Worm (Caenorhabditis elegans) whole organism, young adult: ENCODE measurements around the gene sbsp-1.

Experiments used
- B0019.2 ChIP-seq: fragments of 200-800 bp; sonication (Bioruptor generic); conservative IDR thresholded peaks from 2 replicates; pipeline ENCODE4 v1.3.6; 2022; ENCODE audit warnings: missing genetic modification reagents, missing genetic modification characterization, missing compliant biosample characterization
- B0035.1 ChIP-seq: sonication (generic microtip); optimal IDR thresholded peaks from 2 replicates; lab custom pipeline; 2016; ENCODE audit warnings: missing genetic modification characterization, mild to moderate bottlenecking, missing compliant biosample characterization, missing genotype, missing genetic modification reagents
- B0261.1 ChIP-seq: sonication (generic microtip); optimal IDR thresholded peaks from 2 replicates; lab custom pipeline; 2016; ENCODE audit warnings: mild to moderate bottlenecking, missing genetic modification characterization, moderate library complexity, missing compliant biosample characterization
- B0336.3 ChIP-seq: fragments of 200-800 bp; sonication (Bioruptor generic); IDR thresholded peaks from 2 replicates; pipeline ENCODE4 v1.3.6; 2022; ENCODE audit warnings: missing genetic modification characterization, missing compliant biosample characterization
- C17E4.6 ChIP-seq: fragments of 200-800 bp; sonication (Bioruptor generic); IDR thresholded peaks from 2 replicates; pipeline ENCODE4 v1.3.6; 2022; ENCODE audit warnings: missing genetic modification reagents, missing genetic modification characterization, missing compliant biosample characterization
- F10E7.11 ChIP-seq: sonication (generic microtip); optimal IDR thresholded peaks from 2 replicates; lab custom pipeline; 2017; ENCODE audit warnings: mild to moderate bottlenecking, missing genetic modification characterization, moderate library complexity, missing compliant biosample characterization
- F22D6.2 ChIP-seq: sonication (generic microtip); optimal IDR thresholded peaks from 2 replicates; lab custom pipeline; 2016; ENCODE audit warnings: mild to moderate bottlenecking, missing genetic modification characterization, missing compliant biosample characterization
- F33H1.4 ChIP-seq: fragments of 200-800 bp; sonication (Bioruptor generic); IDR thresholded peaks from 2 replicates; pipeline ENCODE4 v1.3.6; 2022; ENCODE audit warnings: missing genetic modification reagents, missing genetic modification characterization, missing compliant biosample characterization
- F37B4.10 ChIP-seq: fragments of 200-800 bp; sonication (Bioruptor generic); IDR thresholded peaks from 2 replicates; pipeline ENCODE4 v1.3.6; 2022; ENCODE audit warnings: missing genetic modification characterization, missing compliant biosample characterization
- F49E8.2 ChIP-seq: sonication (generic microtip); optimal IDR thresholded peaks from 3 replicates; lab custom pipeline; 2017; ENCODE audit warnings: missing genetic modification characterization, mild to moderate bottlenecking, missing compliant biosample characterization, antibody characterized with exemption, moderate library complexity; ENCODE audit not compliant: insufficient read depth
- F52B5.7 ChIP-seq: sonication (generic microtip); optimal IDR thresholded peaks from 2 replicates; lab custom pipeline; 2016; ENCODE audit warnings: mild to moderate bottlenecking, missing genetic modification characterization, missing compliant biosample characterization
- K12H6.12 ChIP-seq: fragments of 200-800 bp; sonication (Bioruptor generic); optimal IDR thresholded peaks from 2 replicates; lab custom pipeline; 2018; ENCODE audit warnings: mild to moderate bottlenecking, missing genetic modification characterization, missing compliant biosample characterization
- T07F8.4 ChIP-seq: sonication (generic microtip); optimal IDR thresholded peaks from 2 replicates; lab custom pipeline; 2016; ENCODE audit warnings: mild to moderate bottlenecking, missing genetic modification characterization, moderate library complexity, missing compliant biosample characterization
- Y79H2A.3 ChIP-seq: fragments of 200-800 bp; sonication (Bioruptor generic); conservative IDR thresholded peaks from 2 replicates; pipeline ENCODE4 v1.3.6; 2022; ENCODE audit warnings: missing genetic modification reagents, missing genetic modification characterization, missing compliant biosample characterization
- akir-1 ChIP-seq: fragments of 200-800 bp; sonication (Bioruptor generic); optimal IDR thresholded peaks from 2 replicates; lab custom pipeline; 2018; ENCODE audit warnings: mild to moderate bottlenecking, missing genetic modification characterization, moderate library complexity, missing compliant biosample characterization
- ama-1 ChIP-seq, 3 experiments: fragments of 150-350 bp in 1 of 3; sonication (generic microtip) in 2 of 3; optimal IDR thresholded peaks; 2 replicates each; lab custom pipeline; 2014 to 2018; ENCODE audit warnings: missing biosample characterization in 2 of 3, missing genetic modification characterization in 2 of 3, missing genetic modification reagents in 2 of 3
- atf-7 ChIP-seq: sonication (generic microtip); optimal IDR thresholded peaks from 2 replicates; lab custom pipeline; 2017; ENCODE audit warnings: mild to moderate bottlenecking, missing genetic modification characterization, missing compliant biosample characterization
- athp-1 ChIP-seq: sonication (generic microtip); optimal IDR thresholded peaks from 2 replicates; lab custom pipeline; 2017; ENCODE audit warnings: mild to moderate bottlenecking, missing genetic modification characterization, missing compliant biosample characterization
- attf-6 ChIP-seq: fragments of 200-800 bp; sonication (Bioruptor generic); IDR thresholded peaks from 2 replicates; pipeline ENCODE4 v1.3.6; 2022; ENCODE audit warnings: missing genetic modification reagents, missing genetic modification characterization, missing compliant biosample characterization
- bed-1 ChIP-seq: fragments of 200-800 bp; sonication (Bioruptor generic); IDR thresholded peaks from 2 replicates; pipeline ENCODE4 v1.3.6; 2022; ENCODE audit warnings: missing genetic modification reagents, missing genetic modification characterization, missing compliant biosample characterization
- bed-2 ChIP-seq: fragments of 200-800 bp; sonication (Bioruptor generic); IDR thresholded peaks from 2 replicates; pipeline ENCODE4 v1.3.6; 2022; ENCODE audit warnings: missing genetic modification reagents, missing genetic modification characterization, missing compliant biosample characterization
- ceh-100 ChIP-seq: fragments of 200-800 bp; sonication (Bioruptor generic); IDR thresholded peaks from 2 replicates; pipeline ENCODE4 v1.3.6; 2022; ENCODE audit warnings: missing genetic modification reagents, missing genetic modification characterization, missing compliant biosample characterization
- ceh-40 ChIP-seq: fragments of 200-800 bp; sonication (Bioruptor generic); IDR thresholded peaks from 2 replicates; pipeline ENCODE4 v1.3.6; 2022; ENCODE audit warnings: missing genetic modification characterization, missing compliant biosample characterization
- ceh-58 ChIP-seq: fragments of 200-800 bp; sonication (Bioruptor generic); IDR thresholded peaks from 2 replicates; pipeline ENCODE4 v1.3.6; 2022; ENCODE audit warnings: missing genetic modification characterization, missing compliant biosample characterization
- chd-7 ChIP-seq: sonication (generic microtip); optimal IDR thresholded peaks from 2 replicates; lab custom pipeline; 2016; ENCODE audit warnings: mild to moderate bottlenecking, missing genetic modification characterization, moderate library complexity, missing compliant biosample characterization
- dox-1 ChIP-seq: fragments of 200-800 bp; sonication (Bioruptor generic); IDR thresholded peaks from 2 replicates; pipeline ENCODE4 v1.3.6; 2022; ENCODE audit warnings: missing genetic modification reagents, missing genetic modification characterization, missing compliant biosample characterization
- efl-1 ChIP-seq: fragments of 150-350 bp; optimal IDR thresholded peaks from 2 replicates; lab custom pipeline; 2014; ENCODE audit warnings: missing biosample characterization, missing genetic modification reagents, missing genetic modification characterization
- egrh-3 ChIP-seq: fragments of 200-800 bp; sonication (Bioruptor generic); IDR thresholded peaks from 2 replicates; pipeline ENCODE4 v1.3.6; 2022; ENCODE audit warnings: missing genetic modification reagents, missing genetic modification characterization, missing compliant biosample characterization
- gei-17 ChIP-seq: fragments of 200-800 bp; sonication (Bioruptor generic); optimal IDR thresholded peaks from 2 replicates; lab custom pipeline; 2018; ENCODE audit warnings: mild to moderate bottlenecking, missing genetic modification characterization, missing compliant biosample characterization
- hmg-20 ChIP-seq: fragments of 200-800 bp; sonication (Bioruptor generic); IDR thresholded peaks from 2 replicates; pipeline ENCODE4 v1.3.6; 2022; ENCODE audit warnings: missing genetic modification reagents, missing genetic modification characterization, missing compliant biosample characterization
- hrde-1 ChIP-seq: sonication (generic microtip); optimal IDR thresholded peaks from 2 replicates; lab custom pipeline; 2016; ENCODE audit warnings: missing genetic modification characterization, mild to moderate bottlenecking, missing compliant biosample characterization, moderate library complexity, missing genotype, missing genetic modification reagents, borderline replicate concordance
- hsf-1 ChIP-seq: fragments of 200-800 bp; sonication (Bioruptor generic); IDR thresholded peaks from 2 replicates; pipeline ENCODE4 v1.3.6; 2022; ENCODE audit warnings: missing genetic modification reagents, missing genetic modification characterization, missing compliant biosample characterization
- let-526 ChIP-seq: fragments of 200-800 bp; sonication (Bioruptor generic); IDR thresholded peaks from 2 replicates; pipeline ENCODE4 v1.3.6; 2022; ENCODE audit warnings: missing genetic modification reagents, missing genetic modification characterization, missing compliant biosample characterization
- lin-35 ChIP-seq, 3 experiments: fragments of 150-350 bp in 2 of 3; sonication (generic microtip) in 1 of 3; optimal IDR thresholded peaks; 2 replicates each; lab custom pipeline; 2014 to 2018; ENCODE audit warnings: missing biosample characterization in 3 of 3, missing genetic modification characterization in 3 of 3, missing genetic modification reagents in 3 of 3
- lsl-1 ChIP-seq: fragments of 200-800 bp; sonication (Bioruptor generic); optimal IDR thresholded peaks from 2 replicates; lab custom pipeline; 2018; ENCODE audit warnings: mild to moderate bottlenecking, missing genetic modification characterization, moderate library complexity, missing compliant biosample characterization
- madf-8 ChIP-seq: fragments of 200-800 bp; sonication (Bioruptor generic); conservative IDR thresholded peaks from 2 replicates; pipeline ENCODE4 v1.3.6; 2022; ENCODE audit warnings: missing genetic modification reagents, missing genetic modification characterization, missing compliant biosample characterization
- mcd-1 ChIP-seq: fragments of 200-800 bp; sonication (Bioruptor generic); IDR thresholded peaks from 2 replicates; pipeline ENCODE4 v1.3.6; 2022; ENCODE audit warnings: missing genetic modification reagents, missing genetic modification characterization, missing compliant biosample characterization
- nhr-179 ChIP-seq: sonication (generic microtip); optimal IDR thresholded peaks from 2 replicates; lab custom pipeline; 2016; ENCODE audit warnings: mild to moderate bottlenecking, missing genetic modification characterization, missing compliant biosample characterization
- pha-4 ChIP-seq: fragments of 150-350 bp; sonication (generic microtip); optimal IDR thresholded peaks from 2 replicates; lab custom pipeline; 2014; ENCODE audit warnings: missing biosample characterization, missing genetic modification reagents, missing genetic modification characterization
- repo-1 ChIP-seq: sonication (generic microtip); optimal IDR thresholded peaks from 2 replicates; lab custom pipeline; 2017; ENCODE audit warnings: mild to moderate bottlenecking, missing genetic modification characterization, missing compliant biosample characterization
- sea-2 ChIP-seq: fragments of 200-800 bp; sonication (Bioruptor generic); IDR thresholded peaks from 2 replicates; pipeline ENCODE4 v1.3.6; 2022; ENCODE audit warnings: missing genetic modification characterization, missing compliant biosample characterization
- somi-1 ChIP-seq: fragments of 200-800 bp; sonication (Bioruptor generic); optimal IDR thresholded peaks from 2 replicates; lab custom pipeline; 2018; ENCODE audit warnings: mild to moderate bottlenecking, missing genetic modification characterization, missing compliant biosample characterization
- sptf-2 ChIP-seq: fragments of 200-800 bp; sonication (Bioruptor generic); optimal IDR thresholded peaks from 2 replicates; lab custom pipeline; 2018; ENCODE audit warnings: mild to moderate bottlenecking, missing genetic modification characterization, missing compliant biosample characterization
- tbp1 ChIP-seq: fragments of 200-800 bp; sonication (Bioruptor generic); optimal IDR thresholded peaks from 2 replicates; lab custom pipeline; 2018; ENCODE audit warnings: mild to moderate bottlenecking, missing genetic modification characterization, missing compliant biosample characterization
- tbx-9 ChIP-seq: sonication (generic microtip); optimal IDR thresholded peaks from 2 replicates; lab custom pipeline; 2016; ENCODE audit warnings: borderline replicate concordance, missing genetic modification characterization, inconsistent platforms, missing compliant biosample characterization
- unc-130 ChIP-seq: sonication (generic microtip); optimal IDR thresholded peaks from 2 replicates; lab custom pipeline; 2016; ENCODE audit warnings: missing genetic modification reagents, missing genetic modification characterization, missing compliant biosample characterization
- xnd-1 ChIP-seq: sonication (generic microtip); optimal IDR thresholded peaks from 2 replicates; lab custom pipeline; 2016; ENCODE audit warnings: missing genotype, missing genetic modification reagents, missing genetic modification characterization, missing compliant biosample characterization
- zim-3 ChIP-seq: sonication (generic microtip); optimal IDR thresholded peaks from 2 replicates; lab custom pipeline; 2017; ENCODE audit warnings: mild to moderate bottlenecking, missing genetic modification characterization, moderate library complexity, missing compliant biosample characterization
- ztf-26 ChIP-seq: sonication (generic microtip); optimal IDR thresholded peaks from 2 replicates; lab custom pipeline; 2017; ENCODE audit warnings: missing genetic modification characterization, missing compliant biosample characterization
- ztf-28 ChIP-seq: fragments of 200-800 bp; sonication (Bioruptor generic); IDR thresholded peaks from 2 replicates; pipeline ENCODE4 v1.3.6; 2022; ENCODE audit warnings: missing genetic modification reagents, missing genetic modification characterization, missing compliant biosample characterization

sbsp-1 gene

DNA sequence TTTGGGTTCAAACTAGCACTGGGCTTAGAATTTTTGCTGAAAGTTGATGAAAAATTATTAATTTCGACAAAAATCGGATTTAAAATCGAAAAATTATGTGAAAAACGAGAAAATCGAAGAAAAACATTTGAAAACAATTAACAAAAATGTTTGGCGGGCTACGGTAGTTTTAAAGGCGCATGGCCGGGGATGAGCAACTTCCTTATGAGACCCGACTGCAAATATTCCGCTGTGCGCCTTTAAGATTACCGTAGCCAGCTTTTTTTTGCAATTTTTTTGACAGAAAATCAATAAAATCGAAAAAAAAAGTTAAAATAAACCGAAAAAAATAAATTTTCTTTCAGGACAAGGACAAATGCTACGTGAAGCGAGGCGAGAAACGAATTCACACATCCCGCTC, 44.8 kb downstream of the sbsp-1 start (continued):
- TF ChIP-seq nhr-179 (tag; lab: Kevin White, UChicago): no peak
- TF ChIP-seq egrh-3: no peak
- TF ChIP-seq ceh-100 (GFP tag; lab: Robert Waterston, UW): peak; percentile 77
- TF ChIP-seq B0019.2 (GFP tag; lab: Robert Waterston, UW): peak; percentile 37; the same call in 1 of the 2 replicates
- no peak for TF ChIP-seq somi-1 (GFP tag; lab: Kevin White, UChicago)
- TF ChIP-seq ceh-58 (GFP tag; lab: Robert Waterston, UW): no peak
- TF ChIP-seq tbp1 (GFP tag; lab: Kevin White, UChicago): peak; percentile 43
- no peak for TF ChIP-seq B0035.1 (tag; lab: Kevin White, UChicago)
- no peak for TF ChIP-seq repo-1 (tag; lab: Kevin White, UChicago)
- TF ChIP-seq zim-3: no peak
- TF ChIP-seq mcd-1: peak; percentile 80
- peak; percentile 93 for TF ChIP-seq madf-8 (GFP tag; lab: Robert Waterston, UW)
- TF ChIP-seq efl-1 (GFP tag; lab: Kevin White, UChicago): peak; percentile 71
- no peak for TF ChIP-seq F37B4.10 (GFP tag; lab: Robert Waterston, UW)
- TF ChIP-seq bed-2 (GFP tag; lab: Robert Waterston, UW): no peak
- no peak for TF ChIP-seq Y79H2A.3 (GFP tag; lab: Robert Waterston, UW)
- no peak for TF ChIP-seq T07F8.4 (tag; lab: Kevin White, UChicago)
- TF ChIP-seq lsl-1 (GFP tag; lab: Kevin White, UChicago): peak; percentile 99
- peak; percentile 67; the same call in 1 of the 2 replicates for TF ChIP-seq hsf-1
- no peak for TF ChIP-seq atf-7 (tag; lab: Kevin White, UChicago)
- TF ChIP-seq akir-1 (GFP tag; lab: Kevin White, UChicago): no peak
- peak; percentile 52 for TF ChIP-seq unc-130 (GFP tag; lab: Kevin White, UChicago)
- no peak for TF ChIP-seq ama-1 (optimal IDR thresholded peaks at IDR 0.05; lab: Kevin White, UChicago)
- no peak for TF ChIP-seq ama-1 (GFP tag; optimal IDR thresholded peaks at IDR 0.05; lab: Kevin White, UChicago)
- no peak for TF ChIP-seq C17E4.6 (GFP tag; lab: Robert Waterston, UW)
- TF ChIP-seq F52B5.7: no peak
- TF ChIP-seq lin-35 (GFP tag; optimal IDR thresholded peaks at IDR 0.05; lab: Kevin White, UChicago): no peak
- TF ChIP-seq chd-7 (tag; lab: Kevin White, UChicago): no peak
- no peak for TF ChIP-seq attf-6 (GFP tag; lab: Robert Waterston, UW)
- TF ChIP-seq hrde-1 (tag; lab: Kevin White, UChicago): no peak
- no peak for TF ChIP-seq tbx-9 (tag; lab: Kevin White, UChicago)
- TF ChIP-seq F22D6.2: no peak
- no peak for TF ChIP-seq K12H6.12
- TF ChIP-seq ceh-40 (GFP tag; lab: Robert Waterston, UW): no peak
- no peak for TF ChIP-seq pha-4
- 0 out of 2 replicates have a peak, but pooled peaks have one; percentile 48 for TF ChIP-seq ztf-28 (GFP tag; lab: Robert Waterston, UW)
- no peak for TF ChIP-seq B0261.1 (tag; lab: Kevin White, UChicago)
- peak; percentile 70 for TF ChIP-seq B0336.3 (GFP tag; lab: Robert Waterston, UW)
- TF ChIP-seq F49E8.2 (tag; lab: Kevin White, UChicago): peak; percentile 74
- TF ChIP-seq xnd-1: peak; percentile 99
- no peak for TF ChIP-seq gei-17 (GFP tag; lab: Kevin White, UChicago)
- TF ChIP-seq F10E7.11 (tag; lab: Kevin White, UChicago): no peak
- TF ChIP-seq ztf-26 (tag; lab: Kevin White, UChicago): no peak
- TF ChIP-seq dox-1 (GFP tag; lab: Robert Waterston, UW): no peak
- TF ChIP-seq bed-1: no peak
- TF ChIP-seq sptf-2: no peak
- TF ChIP-seq F33H1.4: peak; percentile 99
- no peak for TF ChIP-seq let-526 (GFP tag; lab: Robert Waterston, UW)
- no peak for TF ChIP-seq sea-2
- peak; percentile 99 for TF ChIP-seq athp-1 (tag; lab: Kevin White, UChicago)
- TF ChIP-seq hmg-20: no peak
